Worm (Caenorhabditis elegans) whole organism, young adult: ENCODE data around the gene polq-1.

Source experiments
- bed-2 ChIP-seq: fragments of 200-800 bp; sonication (Bioruptor generic); IDR thresholded peaks from 2 replicates; pipeline ENCODE4 v1.3.6; 2022; ENCODE audit warnings: missing genetic modification reagents, missing genetic modification characterization, missing compliant biosample characterization
- die-1 ChIP-seq: sonication (generic microtip); optimal IDR thresholded peaks from 2 replicates; lab custom pipeline; 2016; ENCODE audit warnings: missing genotype, mild to moderate bottlenecking, missing genetic modification characterization, missing compliant biosample characterization
- egrh-3 ChIP-seq: fragments of 200-800 bp; sonication (Bioruptor generic); IDR thresholded peaks from 2 replicates; pipeline ENCODE4 v1.3.6; 2022; ENCODE audit warnings: missing genetic modification reagents, missing genetic modification characterization, missing compliant biosample characterization
- hlh-26 ChIP-seq: fragments of 200-800 bp; sonication (Bioruptor generic); conservative IDR thresholded peaks from 2 replicates; pipeline ENCODE4 v1.3.6; 2022; ENCODE audit warnings: missing genetic modification reagents, missing genetic modification characterization, missing compliant biosample characterization
- hmg-1.2 ChIP-seq: fragments of 200-800 bp; sonication (Bioruptor generic); IDR thresholded peaks from 2 replicates; pipeline ENCODE4 v1.3.6; 2022; ENCODE audit warnings: missing genetic modification reagents, missing genetic modification characterization, missing compliant biosample characterization
- hsf-1 ChIP-seq: fragments of 200-800 bp; sonication (Bioruptor generic); IDR thresholded peaks from 2 replicates; pipeline ENCODE4 v1.3.6; 2022; ENCODE audit warnings: missing genetic modification reagents, missing genetic modification characterization, missing compliant biosample characterization
- lin-26 ChIP-seq: fragments of 200-800 bp; sonication (Bioruptor generic); IDR thresholded peaks from 2 replicates; pipeline ENCODE4 v1.3.6; 2022; ENCODE audit warnings: missing genetic modification reagents, missing genetic modification characterization, missing compliant biosample characterization
- nhr-179 ChIP-seq: sonication (generic microtip); optimal IDR thresholded peaks from 2 replicates; lab custom pipeline; 2016; ENCODE audit warnings: mild to moderate bottlenecking, missing genetic modification characterization, missing compliant biosample characterization
- nhr-90 ChIP-seq: sonication (generic microtip); optimal IDR thresholded peaks from 2 replicates; lab custom pipeline; 2016; ENCODE audit warnings: missing genotype, mild to moderate bottlenecking, missing genetic modification characterization, missing compliant biosample characterization
- snpc-4 ChIP-seq, 5 experiments: fragments of 150-350 bp in 1 of 5; sonication (generic microtip) in 4 of 5; optimal IDR thresholded peaks; 2 replicates each; lab custom pipeline; 2014 to 2018; ENCODE audit warnings: missing genetic modification characterization in 5 of 5, missing biosample characterization in 3 of 5, antibody characterized with exemption in 2 of 5, mild to moderate bottlenecking in 2 of 5, missing compliant biosample characterization in 2 of 5, missing genotype in 2 of 5, moderate library complexity in 2 of 5, missing genetic modification reagents in 1 of 5
- tbx-9 ChIP-seq: sonication (generic microtip); optimal IDR thresholded peaks from 2 replicates; lab custom pipeline; 2016; ENCODE audit warnings: borderline replicate concordance, missing genetic modification characterization, inconsistent platforms, missing compliant biosample characterization
- unc-130 ChIP-seq: sonication (generic microtip); optimal IDR thresholded peaks from 2 replicates; lab custom pipeline; 2016; ENCODE audit warnings: missing genetic modification reagents, missing genetic modification characterization, missing compliant biosample characterization

- no peak for TF ChIP-seq lin-26 (GFP tag; lab: Robert Waterston, UW)
- TF ChIP-seq nhr-179 (tag; lab: Kevin White, UChicago): no peak
- no peak for TF ChIP-seq hsf-1 (GFP tag; lab: Robert Waterston, UW)
- no peak for TF ChIP-seq bed-2 (GFP tag; lab: Robert Waterston, UW)
- no peak for TF ChIP-seq die-1
- TF ChIP-seq unc-130 (GFP tag; lab: Kevin White, UChicago): no peak
- TF ChIP-seq nhr-90 (tag; lab: Kevin White, UChicago): no peak
- no peak for TF ChIP-seq hmg-1.2 (GFP tag; lab: Robert Waterston, UW)
- TF ChIP-seq hlh-26 (GFP tag; lab: Robert Waterston, UW): no peak
- TF ChIP-seq egrh-3: no peak
- no peak for TF ChIP-seq tbx-9 (tag; lab: Kevin White, UChicago)
- TF ChIP-seq snpc-4 (GFP tag; optimal IDR thresholded peaks at IDR 0.05; lab: Kevin White, UChicago): no peak
- TF ChIP-seq snpc-4 (tag; optimal IDR thresholded peaks at IDR 0.05; lab: Kevin White, UChicago): no peak
Observed at ce11 chrIII:5824450-5824972, 21.6 kb upstream of the polq-1 start.
